Worm (Caenorhabditis elegans): Measurements from ENCODE around the gene irld-26.

ce11 chrV:16229439-16229838 lies 24.5 kb downstream of the irld-26 start:
- TF ChIP-seq W03F9.2 (tag; optimal IDR thresholded peaks at IDR 0.05) (no peak), him-1 (tag; optimal IDR thresholded peaks at IDR 0.05) (no peak), dao-5 (tag; optimal IDR thresholded peaks at IDR 0.05) (no peak)
